Worm (Caenorhabditis elegans) whole organism, young adult: Measurements from ENCODE around the gene pqn-22.
A peak's percentile ranks its signal among the peaks of the same experiment; 100 is the strongest.
"Not testable (repeated sequence)": the region's sequence is repeated elsewhere in the genome, so short reads cannot be mapped to it uniquely, and the experiment has no call there.

ENCODE experiments used
- F23B12.7 ChIP-seq: sonication (generic microtip); optimal IDR thresholded peaks from 2 replicates; lab custom pipeline; 2017; ENCODE audit warnings: missing genetic modification characterization, mild to moderate bottlenecking, missing compliant biosample characterization, antibody characterized with exemption, moderate library complexity; ENCODE audit not compliant: insufficient read depth
- F39B2.1 ChIP-seq: fragments of 200-800 bp; sonication (Bioruptor generic); IDR thresholded peaks from 2 replicates; pipeline ENCODE4 v1.3.6; 2022; ENCODE audit warnings: missing genetic modification reagents, missing genetic modification characterization, missing compliant biosample characterization
- F49E8.2 ChIP-seq: sonication (generic microtip); optimal IDR thresholded peaks from 3 replicates; lab custom pipeline; 2017; ENCODE audit warnings: missing genetic modification characterization, mild to moderate bottlenecking, missing compliant biosample characterization, antibody characterized with exemption, moderate library complexity; ENCODE audit not compliant: insufficient read depth
- F52B5.7 ChIP-seq: sonication (generic microtip); optimal IDR thresholded peaks from 2 replicates; lab custom pipeline; 2016; ENCODE audit warnings: mild to moderate bottlenecking, missing genetic modification characterization, missing compliant biosample characterization
- F57C9.4 ChIP-seq: sonication (generic microtip); optimal IDR thresholded peaks from 2 replicates; lab custom pipeline; 2017; ENCODE audit warnings: mild to moderate bottlenecking, missing genetic modification characterization, missing compliant biosample characterization
- Y53G8AR.9 ChIP-seq: fragments of 200-800 bp; sonication (Bioruptor generic); conservative IDR thresholded peaks from 2 replicates; pipeline ENCODE4 v1.3.6; 2022; ENCODE audit warnings: missing genetic modification reagents, missing genetic modification characterization, missing compliant biosample characterization
- Y67H2A.10 ChIP-seq: fragments of 200-800 bp; sonication (Bioruptor generic); conservative IDR thresholded peaks from 2 replicates; pipeline ENCODE4 v1.3.6; 2022; ENCODE audit warnings: missing genetic modification reagents, missing genetic modification characterization, missing compliant biosample characterization
- akir-1 ChIP-seq: fragments of 200-800 bp; sonication (Bioruptor generic); optimal IDR thresholded peaks from 2 replicates; lab custom pipeline; 2018; ENCODE audit warnings: mild to moderate bottlenecking, missing genetic modification characterization, moderate library complexity, missing compliant biosample characterization
- atf-7 ChIP-seq: sonication (generic microtip); optimal IDR thresholded peaks from 2 replicates; lab custom pipeline; 2017; ENCODE audit warnings: mild to moderate bottlenecking, missing genetic modification characterization, missing compliant biosample characterization
- bed-1 ChIP-seq: fragments of 200-800 bp; sonication (Bioruptor generic); IDR thresholded peaks from 2 replicates; pipeline ENCODE4 v1.3.6; 2022; ENCODE audit warnings: missing genetic modification reagents, missing genetic modification characterization, missing compliant biosample characterization
- bed-2 ChIP-seq: fragments of 200-800 bp; sonication (Bioruptor generic); IDR thresholded peaks from 2 replicates; pipeline ENCODE4 v1.3.6; 2022; ENCODE audit warnings: missing genetic modification reagents, missing genetic modification characterization, missing compliant biosample characterization
- ccch-3 ChIP-seq: fragments of 200-800 bp; sonication (Bioruptor generic); optimal IDR thresholded peaks from 2 replicates; lab custom pipeline; 2018; ENCODE audit warnings: mild to moderate bottlenecking, missing genetic modification characterization, missing compliant biosample characterization
- cebp-1 ChIP-seq, 2 experiments: fragments of 200-800 bp in 1 of 2; sonication (Bioruptor generic) in 1 of 2; sonication (generic microtip) in 1 of 2; IDR thresholded peaks in 1 of 2; optimal IDR thresholded peaks in 1 of 2; 2 replicates each; pipeline versions ENCODE4 v1.3.6 to Lab custom; 2017 to 2022; ENCODE audit warnings: missing compliant biosample characterization in 2 of 2, missing genetic modification characterization in 2 of 2, mild to moderate bottlenecking in 1 of 2, missing genetic modification reagents in 1 of 2, moderate library complexity in 1 of 2
- cebp-2 ChIP-seq: fragments of 200-800 bp; sonication (Bioruptor generic); IDR thresholded peaks from 2 replicates; pipeline ENCODE4 v1.3.6; 2022; ENCODE audit warnings: missing genetic modification characterization, missing compliant biosample characterization
- ceh-91 ChIP-seq: fragments of 200-800 bp; sonication (Bioruptor generic); IDR thresholded peaks from 2 replicates; pipeline ENCODE4 v1.3.6; 2022; ENCODE audit warnings: missing genetic modification reagents, missing genetic modification characterization, missing compliant biosample characterization
- gei-17 ChIP-seq: fragments of 200-800 bp; sonication (Bioruptor generic); optimal IDR thresholded peaks from 2 replicates; lab custom pipeline; 2018; ENCODE audit warnings: mild to moderate bottlenecking, missing genetic modification characterization, missing compliant biosample characterization
- hrde-1 ChIP-seq: sonication (generic microtip); optimal IDR thresholded peaks from 2 replicates; lab custom pipeline; 2016; ENCODE audit warnings: missing genetic modification characterization, mild to moderate bottlenecking, missing compliant biosample characterization, moderate library complexity, missing genotype, missing genetic modification reagents, borderline replicate concordance
- hsf-1 ChIP-seq: fragments of 200-800 bp; sonication (Bioruptor generic); IDR thresholded peaks from 2 replicates; pipeline ENCODE4 v1.3.6; 2022; ENCODE audit warnings: missing genetic modification reagents, missing genetic modification characterization, missing compliant biosample characterization
- let-526 ChIP-seq: fragments of 200-800 bp; sonication (Bioruptor generic); IDR thresholded peaks from 2 replicates; pipeline ENCODE4 v1.3.6; 2022; ENCODE audit warnings: missing genetic modification reagents, missing genetic modification characterization, missing compliant biosample characterization
- let-607 ChIP-seq, 2 experiments: fragments of 200-800 bp in 1 of 2; sonication (Bioruptor generic) in 1 of 2; sonication (generic microtip) in 1 of 2; optimal IDR thresholded peaks; 2 replicates each; lab custom pipeline; 2016 to 2018; ENCODE audit warnings: mild to moderate bottlenecking in 2 of 2, missing compliant biosample characterization in 2 of 2, missing genetic modification characterization in 2 of 2, moderate library complexity in 2 of 2, missing genotype in 1 of 2
- lin-35 ChIP-seq, 3 experiments: fragments of 150-350 bp in 2 of 3; sonication (generic microtip) in 1 of 3; optimal IDR thresholded peaks; 2 replicates each; lab custom pipeline; 2014 to 2018; ENCODE audit warnings: missing biosample characterization in 3 of 3, missing genetic modification characterization in 3 of 3, missing genetic modification reagents in 3 of 3
- mcd-1 ChIP-seq: fragments of 200-800 bp; sonication (Bioruptor generic); IDR thresholded peaks from 2 replicates; pipeline ENCODE4 v1.3.6; 2022; ENCODE audit warnings: missing genetic modification reagents, missing genetic modification characterization, missing compliant biosample characterization
- mes-4 ChIP-seq: sonication (generic microtip); optimal IDR thresholded peaks from 2 replicates; lab custom pipeline; 2016; ENCODE audit warnings: missing genotype, missing genetic modification characterization, missing compliant biosample characterization
- nfyb-1 ChIP-seq: fragments of 200-800 bp; sonication (Bioruptor generic); IDR thresholded peaks from 2 replicates; pipeline ENCODE4 v1.3.6; 2022; ENCODE audit warnings: missing genetic modification reagents, missing genetic modification characterization, missing compliant biosample characterization
- nhr-80 ChIP-seq: sonication (generic microtip); optimal IDR thresholded peaks from 2 replicates; lab custom pipeline; 2016; ENCODE audit warnings: missing genetic modification characterization, missing compliant biosample characterization
- snpc-1.3 ChIP-seq: sonication (generic microtip); optimal IDR thresholded peaks from 2 replicates; lab custom pipeline; 2017; ENCODE audit warnings: missing genetic modification characterization, mild to moderate bottlenecking, missing compliant biosample characterization, antibody characterized with exemption, moderate library complexity, missing genotype, missing genetic modification reagents; ENCODE audit not compliant: insufficient read depth
- snpc-3.4 ChIP-seq: sonication (generic microtip); optimal IDR thresholded peaks from 2 replicates; lab custom pipeline; 2017; ENCODE audit warnings: missing genetic modification characterization, mild to moderate bottlenecking, missing compliant biosample characterization, antibody characterized with exemption, moderate library complexity, missing genotype, missing genetic modification reagents
- somi-1 ChIP-seq: fragments of 200-800 bp; sonication (Bioruptor generic); optimal IDR thresholded peaks from 2 replicates; lab custom pipeline; 2018; ENCODE audit warnings: mild to moderate bottlenecking, missing genetic modification characterization, missing compliant biosample characterization
- sptf-2 ChIP-seq: fragments of 200-800 bp; sonication (Bioruptor generic); optimal IDR thresholded peaks from 2 replicates; lab custom pipeline; 2018; ENCODE audit warnings: mild to moderate bottlenecking, missing genetic modification characterization, missing compliant biosample characterization
- tbp1 ChIP-seq: fragments of 200-800 bp; sonication (Bioruptor generic); optimal IDR thresholded peaks from 2 replicates; lab custom pipeline; 2018; ENCODE audit warnings: mild to moderate bottlenecking, missing genetic modification characterization, missing compliant biosample characterization
- tbx-9 ChIP-seq: sonication (generic microtip); optimal IDR thresholded peaks from 2 replicates; lab custom pipeline; 2016; ENCODE audit warnings: borderline replicate concordance, missing genetic modification characterization, inconsistent platforms, missing compliant biosample characterization
- unc-130 ChIP-seq: sonication (generic microtip); optimal IDR thresholded peaks from 2 replicates; lab custom pipeline; 2016; ENCODE audit warnings: missing genetic modification reagents, missing genetic modification characterization, missing compliant biosample characterization
- xnd-1 ChIP-seq: sonication (generic microtip); optimal IDR thresholded peaks from 2 replicates; lab custom pipeline; 2016; ENCODE audit warnings: missing genotype, missing genetic modification reagents, missing genetic modification characterization, missing compliant biosample characterization
- zim-3 ChIP-seq: sonication (generic microtip); optimal IDR thresholded peaks from 2 replicates; lab custom pipeline; 2017; ENCODE audit warnings: mild to moderate bottlenecking, missing genetic modification characterization, moderate library complexity, missing compliant biosample characterization
- ztf-6 ChIP-seq: fragments of 200-800 bp; sonication (Bioruptor generic); IDR thresholded peaks from 2 replicates; pipeline ENCODE4 v1.3.6; 2022; ENCODE audit warnings: missing genetic modification reagents, missing genetic modification characterization, missing compliant biosample characterization

Gene pqn-22

DNA sequence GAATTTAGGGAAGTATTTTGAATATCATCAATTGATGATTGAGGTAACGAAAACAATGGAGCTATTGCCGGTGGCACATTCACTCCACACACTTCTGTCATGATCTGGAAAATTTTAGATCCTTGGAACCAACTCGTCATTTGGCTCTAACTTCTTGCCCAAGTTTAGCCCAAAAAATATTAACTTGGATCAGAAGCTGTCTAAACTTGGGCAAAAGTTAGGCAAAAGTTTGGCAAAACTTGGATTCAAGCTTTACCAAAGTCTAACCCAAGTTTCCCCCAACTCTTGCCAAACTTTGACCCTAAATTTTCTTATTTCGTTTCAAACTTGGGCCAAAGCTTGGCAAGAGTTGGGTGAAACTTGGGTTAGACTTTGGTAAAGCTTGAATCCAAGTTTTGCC, at the start of gene pqn-22:
pqn-22 (minus strand) TSS at position 101 of the 400 bp plus-strand sequence.
- TF ChIP-seq bed-2; Y53G8AR.9; snpc-3.4 (tag; lab: Kevin White, UChicago): not testable (repeated sequence)

DNA sequence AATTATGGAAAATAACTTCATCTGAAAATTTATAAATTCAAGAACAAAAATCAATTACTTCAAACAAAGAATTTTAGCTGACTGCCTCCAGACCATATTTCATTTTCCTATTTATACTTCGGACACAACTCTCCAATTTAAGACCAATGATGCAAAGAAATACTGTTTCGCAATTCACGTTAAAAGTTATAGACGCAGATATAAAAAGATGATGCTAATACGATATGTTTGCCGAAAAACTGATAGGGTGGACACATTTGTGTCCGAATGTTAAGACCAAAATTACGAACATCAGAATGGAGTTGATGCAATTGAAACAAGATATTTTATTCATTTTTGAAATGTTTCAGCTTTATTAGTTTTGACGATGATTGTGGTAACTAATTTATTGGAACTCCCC, 46.5 kb upstream of the pqn-22 start, which contains the start of gene ugt-19:
ugt-19 (minus strand) TSS at position 28 of the 400 bp plus-strand sequence.
- TF ChIP-seq let-526 (GFP tag; lab: Robert Waterston, UW) (no peak), ceh-91 (no peak), cebp-1 (GFP tag; IDR thresholded peaks at IDR 0.05; lab: Robert Waterston, UW) (peak; percentile 74; the same call in 1 of the 2 replicates), cebp-1 (tag; optimal IDR thresholded peaks at IDR 0.05; lab: Kevin White, UChicago) (peak; percentile 89), cebp-2 (GFP tag; lab: Robert Waterston, UW) (no peak), zim-3 (no peak), let-607 (tag; optimal IDR thresholded peaks at IDR 0.05; lab: Kevin White, UChicago) (no peak), nhr-80 (tag; lab: Kevin White, UChicago) (peak; percentile 71), unc-130 (GFP tag; lab: Kevin White, UChicago) (no peak), F49E8.2 (tag; lab: Kevin White, UChicago) (no peak)

DNA sequence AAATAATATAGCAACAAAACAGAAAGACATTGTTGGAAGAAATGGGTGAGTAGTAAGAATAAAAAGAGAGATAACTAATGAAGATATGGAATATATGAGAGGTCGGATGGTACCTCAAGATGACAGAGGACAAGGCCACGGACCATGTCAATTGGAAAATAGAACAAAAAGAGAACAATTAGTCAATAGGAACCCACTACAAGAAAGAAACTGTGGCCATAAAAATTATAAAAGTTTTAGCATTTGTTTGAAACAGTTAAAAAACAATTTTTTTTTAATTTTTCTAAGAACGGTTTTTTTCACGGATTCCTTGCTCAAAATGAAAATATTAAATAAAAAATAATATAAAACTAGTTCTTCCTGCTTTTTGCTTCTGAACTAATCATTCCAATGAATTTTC, 42.7 kb upstream of the pqn-22 start, which contains the start of gene cpg-20:
cpg-20 (minus strand) TSS at position 101 of the 400 bp plus-strand sequence.
- no peak for TF ChIP-seq snpc-1.3 (tag; lab: Kevin White, UChicago)
- no peak for TF ChIP-seq xnd-1
- no peak for TF ChIP-seq let-607 (tag; optimal IDR thresholded peaks at IDR 0.05; lab: Kevin White, UChicago)
- no peak for TF ChIP-seq tbp1 (GFP tag; lab: Kevin White, UChicago)
- no peak for TF ChIP-seq bed-1
- TF ChIP-seq F39B2.1 (GFP tag; lab: Robert Waterston, UW): no peak
- TF ChIP-seq let-526 (GFP tag; lab: Robert Waterston, UW): no peak
- TF ChIP-seq hrde-1 (tag; lab: Kevin White, UChicago): no peak
- TF ChIP-seq F23B12.7 (tag; lab: Kevin White, UChicago): no peak
- no peak for TF ChIP-seq somi-1 (GFP tag; lab: Kevin White, UChicago)

DNA sequence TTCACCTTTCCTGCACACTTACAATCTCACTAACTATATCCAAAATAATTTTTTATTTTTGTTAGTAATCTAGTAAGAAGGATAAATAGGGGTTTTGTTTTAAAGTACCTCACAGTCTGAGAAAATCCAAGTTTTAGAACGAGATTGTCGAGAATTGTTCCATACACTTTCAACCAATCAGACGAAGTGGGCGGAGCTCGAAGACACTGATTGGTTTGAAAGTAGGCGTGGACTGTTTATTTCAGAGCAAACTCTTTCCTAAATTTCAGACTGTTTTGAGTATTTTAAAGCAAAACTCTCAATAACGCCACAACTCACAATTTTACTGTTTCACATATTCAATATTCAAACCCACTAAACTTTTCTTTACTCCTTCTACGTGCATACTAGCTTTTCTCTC, 37.6 kb upstream of the pqn-22 start:
- TF ChIP-seq tbx-9 (tag; lab: Kevin White, UChicago): no peak
- TF ChIP-seq nfyb-1 (GFP tag; lab: Robert Waterston, UW): 0 out of 2 replicates have a peak, but pooled peaks have one; percentile 29

DNA sequence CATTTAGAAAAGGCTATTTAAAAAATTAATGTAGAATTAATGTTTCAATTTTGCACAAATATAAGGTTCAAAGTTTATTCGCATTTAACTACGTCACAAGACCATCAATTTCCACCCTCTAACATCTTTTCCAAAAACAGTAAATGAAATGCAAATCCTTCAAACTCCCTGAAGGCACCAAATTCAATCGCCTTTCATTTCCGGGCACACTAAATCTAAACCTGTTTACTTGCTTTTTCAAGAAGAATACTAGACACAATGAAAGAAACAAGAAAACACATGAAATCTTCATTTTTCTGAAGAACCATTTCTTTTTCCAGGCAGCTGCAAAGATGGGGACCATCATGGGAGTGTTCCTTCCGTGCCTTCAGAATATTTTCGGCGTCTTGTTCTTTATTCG, 31.7 kb upstream of the pqn-22 start:
- no peak for TF ChIP-seq lin-35 (GFP tag; optimal IDR thresholded peaks at IDR 0.05; lab: Kevin White, UChicago)
- TF ChIP-seq ceh-91: no peak
- no peak for TF ChIP-seq hrde-1 (tag; lab: Kevin White, UChicago)
- no peak for TF ChIP-seq gei-17 (GFP tag; lab: Kevin White, UChicago)
- TF ChIP-seq atf-7 (tag; lab: Kevin White, UChicago): no peak
- no peak for TF ChIP-seq ccch-3 (GFP tag; lab: Kevin White, UChicago)
- TF ChIP-seq Y67H2A.10 (GFP tag; lab: Robert Waterston, UW): no peak
- TF ChIP-seq Y53G8AR.9: no peak
- TF ChIP-seq F57C9.4 (tag; lab: Kevin White, UChicago): no peak
- TF ChIP-seq mcd-1 (GFP tag; lab: Robert Waterston, UW): no peak
- TF ChIP-seq ztf-6 (GFP tag; lab: Robert Waterston, UW): no peak
- no peak for TF ChIP-seq hsf-1 (GFP tag; lab: Robert Waterston, UW)
- TF ChIP-seq mes-4: no peak
- no peak for TF ChIP-seq F52B5.7 (tag; lab: Kevin White, UChicago)
- no peak for TF ChIP-seq akir-1 (GFP tag; lab: Kevin White, UChicago)
- no peak for TF ChIP-seq sptf-2 (GFP tag; lab: Kevin White, UChicago)
